Fruit fly (Drosophila melanogaster) whole organism, embryonic: ENCODE data around the gene erm.

Experiments
- Adf1 ChIP-seq: fragments of 200-800 bp; sonication (Bioruptor generic); IDR thresholded peaks from 2 replicates; pipeline ENCODE4 v1.3.6; 2022; ENCODE audit warnings: missing biosample characterization, missing genetic modification characterization
- Aef1 ChIP-seq: fragments of 200-800 bp; sonication (Bioruptor generic); IDR thresholded peaks from 3 replicates; pipeline ENCODE4 v1.3.6; 2022; ENCODE audit warnings: missing biosample characterization, missing genetic modification characterization
- CG10209 ChIP-seq: fragments of 200-800 bp; sonication (Bioruptor generic); optimal IDR thresholded peaks from 3 replicates; lab custom pipeline; 2017; ENCODE audit warnings: missing biosample characterization, mild to moderate bottlenecking, missing genetic modification characterization, missing genetic modification reagents
- CG11456 ChIP-seq: fragments of 200-800 bp; sonication (Bioruptor generic); IDR thresholded peaks from 3 replicates; pipeline ENCODE4 v1.3.6; 2022; ENCODE audit warnings: missing biosample characterization, missing genetic modification characterization
- CG11560 ChIP-seq: fragments of 200-800 bp; sonication (Bioruptor generic); IDR thresholded peaks from 3 replicates; pipeline ENCODE4 v1.3.6; 2022; ENCODE audit warnings: missing biosample characterization, missing genetic modification characterization
- CG14965 ChIP-seq: fragments of 200-800 bp; sonication (Bioruptor generic); optimal IDR thresholded peaks from 2 replicates; lab custom pipeline; 2016; ENCODE audit warnings: missing biosample characterization, missing genetic modification characterization, borderline replicate concordance
- CG1602 ChIP-seq: fragments of 200-800 bp; sonication (Bioruptor generic); optimal IDR thresholded peaks from 3 replicates; lab custom pipeline; 2016; ENCODE audit warnings: missing biosample characterization, missing genetic modification characterization
- CG17802 ChIP-seq: fragments of 200-800 bp; sonication (Bioruptor generic); optimal IDR thresholded peaks from 2 replicates; lab custom pipeline; 2018; ENCODE audit warnings: missing biosample characterization, mild to moderate bottlenecking, missing genetic modification characterization, moderate library complexity
- CG17829 ChIP-seq: fragments of 200-800 bp; optimal IDR thresholded peaks from 2 replicates; lab custom pipeline; 2019; ENCODE audit warnings: missing biosample characterization, mild to moderate bottlenecking, missing genetic modification characterization, moderate library complexity
- CG18599 ChIP-seq: fragments of 200-800 bp; sonication (Bioruptor generic); optimal IDR thresholded peaks from 3 replicates; lab custom pipeline; 2017; ENCODE audit warnings: missing biosample characterization, missing genetic modification characterization, mild to moderate bottlenecking, moderate library complexity, missing genetic modification reagents
- CG31365 ChIP-seq: fragments of 200-800 bp; sonication (Bioruptor generic); optimal IDR thresholded peaks from 2 replicates; lab custom pipeline; 2018; ENCODE audit warnings: missing biosample characterization, mild to moderate bottlenecking, missing genetic modification characterization
- CG33557 ChIP-seq: fragments of 200-800 bp; sonication (Bioruptor generic); optimal IDR thresholded peaks from 2 replicates; lab custom pipeline; 2019; ENCODE audit warnings: missing biosample characterization, mild to moderate bottlenecking, missing genetic modification characterization, moderate library complexity
- CG3407 ChIP-seq: fragments of 200-800 bp; sonication (Bioruptor generic); optimal IDR thresholded peaks from 2 replicates; lab custom pipeline; 2018; ENCODE audit warnings: missing biosample characterization, mild to moderate bottlenecking, missing genetic modification characterization
- CG34376 ChIP-seq: fragments of 200-800 bp; sonication (Bioruptor generic); optimal IDR thresholded peaks from 2 replicates; lab custom pipeline; 2018; ENCODE audit warnings: missing biosample characterization, mild to moderate bottlenecking, missing genetic modification characterization
- CG42726 ChIP-seq: fragments of 200-800 bp; sonication (Bioruptor generic); IDR thresholded peaks from 2 replicates; pipeline ENCODE4 v1.3.6; 2022; ENCODE audit warnings: missing biosample characterization, missing genetic modification characterization; ENCODE audit not compliant: partially characterized antibody
- CG5953 ChIP-seq: fragments of 200-800 bp; sonication (Bioruptor generic); IDR thresholded peaks from 2 replicates; pipeline ENCODE4 v1.3.6; 2022; ENCODE audit warnings: missing biosample characterization, missing genetic modification characterization
- CG8478 ChIP-seq: fragments of >200 bp; optimal IDR thresholded peaks from 2 replicates; lab custom pipeline; 2018
- CG9215 ChIP-seq: fragments of 200-800 bp; sonication (Bioruptor generic); IDR thresholded peaks from 2 replicates; pipeline ENCODE4 v1.3.6; 2022; ENCODE audit warnings: missing biosample characterization, missing genetic modification characterization
- CG9932 ChIP-seq: fragments of 200-800 bp; sonication (Bioruptor generic); IDR thresholded peaks from 2 replicates; pipeline ENCODE4 v1.3.6; 2022; ENCODE audit warnings: missing biosample characterization, missing genetic modification characterization
- Dll ChIP-seq: fragments of 200-800 bp; sonication (Bioruptor generic); IDR thresholded peaks from 4 replicates; pipeline ENCODE4 v1.3.6; 2022; ENCODE audit warnings: missing biosample characterization, missing genetic modification characterization; ENCODE audit not compliant: partially characterized antibody
- E2f1 ChIP-seq: fragments of 200-800 bp; sonication (Bioruptor generic); IDR thresholded peaks from 2 replicates; pipeline ENCODE4 v1.3.6; 2022; ENCODE audit warnings: missing biosample characterization, missing genetic modification characterization
- H2.0 ChIP-seq: fragments of 200-800 bp; sonication (Bioruptor generic); IDR thresholded peaks from 2 replicates; pipeline ENCODE4 v1.3.6; 2022; ENCODE audit warnings: missing biosample characterization, missing genetic modification characterization
- HLH3B ChIP-seq: fragments of 200-800 bp; sonication (Bioruptor generic); IDR thresholded peaks from 2 replicates; pipeline ENCODE4 v1.3.6; 2022; ENCODE audit warnings: missing biosample characterization, missing genetic modification characterization
- HLH4C ChIP-seq: fragments of 200-800 bp; sonication (Bioruptor generic); IDR thresholded peaks from 3 replicates; pipeline ENCODE4 v1.3.6; 2022; ENCODE audit warnings: missing biosample characterization, missing genetic modification characterization; ENCODE audit not compliant: partially characterized antibody
- HLH54F ChIP-seq: fragments of 200-800 bp; sonication (Bioruptor generic); optimal IDR thresholded peaks from 3 replicates; lab custom pipeline; 2016; ENCODE audit warnings: missing biosample characterization, missing genetic modification characterization
- HmgD ChIP-seq: fragments of 200-800 bp; sonication (Bioruptor generic); optimal IDR thresholded peaks from 3 replicates; lab custom pipeline; 2016; ENCODE audit warnings: missing biosample characterization, missing genetic modification characterization
- Hr78 ChIP-seq, 2 experiments: fragments of 200-800 bp in 1 of 2; fragments of >200 bp in 1 of 2; sonication (Bioruptor generic) in 1 of 2; optimal IDR thresholded peaks; 2 replicates each; lab custom pipeline; 2017 to 2019; ENCODE audit warnings: missing biosample characterization in 2 of 2, missing genetic modification characterization in 2 of 2, mild to moderate bottlenecking in 1 of 2, moderate library complexity in 1 of 2
- Hsf ChIP-seq: fragments of 200-800 bp; sonication (Bioruptor generic); optimal IDR thresholded peaks from 3 replicates; lab custom pipeline; 2016; ENCODE audit warnings: missing biosample characterization, missing genetic modification characterization
- Nf-YC ChIP-seq: fragments of 200-800 bp; optimal IDR thresholded peaks from 3 replicates; lab custom pipeline; 2019; ENCODE audit warnings: missing biosample characterization, mild to moderate bottlenecking, missing genetic modification characterization, moderate library complexity
- Xrp1 ChIP-seq: fragments of 200-800 bp; sonication (Bioruptor generic); IDR thresholded peaks from 2 replicates; pipeline ENCODE4 v1.3.6; 2022; ENCODE audit warnings: missing biosample characterization, missing genetic modification characterization
- ab ChIP-seq: fragments of 200-800 bp; sonication (Bioruptor generic); optimal IDR thresholded peaks from 2 replicates; lab custom pipeline; 2016; ENCODE audit warnings: missing biosample characterization, missing genetic modification characterization
- cad ChIP-seq: fragments of >200 bp; optimal IDR thresholded peaks from 2 replicates; lab custom pipeline; 2017; ENCODE audit warnings: missing biosample characterization, missing genetic modification characterization
- cg ChIP-seq: fragments of 200-800 bp; sonication (Bioruptor generic); optimal IDR thresholded peaks from 3 replicates; lab custom pipeline; 2019; ENCODE audit warnings: missing biosample characterization, mild to moderate bottlenecking, missing genetic modification characterization, moderate library complexity
- chinmo ChIP-seq: fragments of 200-800 bp; sonication (Bioruptor generic); IDR thresholded peaks from 4 replicates; pipeline ENCODE4 v1.3.6; 2022; ENCODE audit warnings: missing biosample characterization, missing genetic modification characterization; ENCODE audit not compliant: partially characterized antibody
- cwo ChIP-seq: fragments of 200-800 bp; sonication (Bioruptor generic); optimal IDR thresholded peaks from 3 replicates; lab custom pipeline; 2017; ENCODE audit warnings: missing biosample characterization, missing genetic modification characterization, mild to moderate bottlenecking, moderate library complexity, missing genetic modification reagents
- da ChIP-seq: fragments of 200-800 bp; sonication (Bioruptor generic); optimal IDR thresholded peaks from 2 replicates; lab custom pipeline; 2016; ENCODE audit warnings: missing biosample characterization, missing genetic modification characterization
- ftz-f1 ChIP-seq: fragments of 200-800 bp; sonication (Bioruptor generic); optimal IDR thresholded peaks from 2 replicates; lab custom pipeline; 2016; ENCODE audit warnings: missing biosample characterization, missing genetic modification characterization
- her ChIP-seq: fragments of 200-800 bp; sonication (Bioruptor generic); optimal IDR thresholded peaks from 2 replicates; lab custom pipeline; 2016; ENCODE audit warnings: missing biosample characterization, missing genetic modification characterization
- hth ChIP-seq: fragments of >200 bp; optimal IDR thresholded peaks from 2 replicates; lab custom pipeline; 2017; ENCODE audit warnings: inconsistent platforms
- inv ChIP-seq: fragments of 200-800 bp; sonication (Bioruptor generic); IDR thresholded peaks from 2 replicates; pipeline ENCODE4 v1.3.6; 2022; ENCODE audit warnings: missing biosample characterization, missing genetic modification characterization; ENCODE audit not compliant: partially characterized antibody
- kni ChIP-seq: fragments of 200-800 bp; sonication (Bioruptor generic); optimal IDR thresholded peaks from 3 replicates; lab custom pipeline; 2017; ENCODE audit warnings: mild to moderate bottlenecking, missing biosample characterization, missing genetic modification reagents, missing genetic modification characterization
- nmo ChIP-seq: fragments of 200-800 bp; sonication (Bioruptor generic); optimal IDR thresholded peaks from 2 replicates; lab custom pipeline; 2018; ENCODE audit warnings: missing biosample characterization, mild to moderate bottlenecking, missing genetic modification characterization, moderate library complexity
- pum ChIP-seq: fragments of 200-800 bp; sonication (Bioruptor generic); optimal IDR thresholded peaks from 2 replicates; lab custom pipeline; 2016; ENCODE audit warnings: missing biosample characterization, missing genetic modification characterization
- ranshi ChIP-seq: fragments of 200-800 bp; sonication (Bioruptor generic); IDR thresholded peaks from 2 replicates; pipeline ENCODE4 v1.3.6; 2022; ENCODE audit warnings: missing biosample characterization, missing genetic modification characterization
- repo ChIP-seq: fragments of 200-800 bp; sonication (Bioruptor generic); optimal IDR thresholded peaks from 2 replicates; lab custom pipeline; 2016; ENCODE audit warnings: missing biosample characterization, missing genetic modification characterization
- row ChIP-seq: fragments of 200-800 bp; sonication (Bioruptor generic); IDR thresholded peaks from 3 replicates; pipeline ENCODE4 v1.3.6; 2022; ENCODE audit warnings: missing biosample characterization, missing genetic modification characterization
- schlank ChIP-seq: fragments of 200-800 bp; sonication (Bioruptor generic); optimal IDR thresholded peaks from 2 replicates; lab custom pipeline; 2018; ENCODE audit warnings: missing biosample characterization, mild to moderate bottlenecking, missing genetic modification characterization
- seq ChIP-seq: fragments of 200-800 bp; sonication (Bioruptor generic); IDR thresholded peaks from 2 replicates; pipeline ENCODE4 v1.3.6; 2022; ENCODE audit warnings: missing biosample characterization, missing genetic modification characterization
- slbo ChIP-seq: fragments of 200-800 bp; sonication (Bioruptor generic); IDR thresholded peaks from 2 replicates; pipeline ENCODE4 v1.3.6; 2022; ENCODE audit warnings: missing biosample characterization, missing genetic modification characterization
- yki ChIP-seq: fragments of >200 bp; optimal IDR thresholded peaks from 3 replicates; lab custom pipeline; 2018
- zfh1 ChIP-seq: fragments of 200-800 bp; sonication (Bioruptor generic); IDR thresholded peaks from 3 replicates; pipeline ENCODE4 v1.3.6; 2022; ENCODE audit warnings: missing biosample characterization, missing genetic modification characterization

Gene erm

DNA sequence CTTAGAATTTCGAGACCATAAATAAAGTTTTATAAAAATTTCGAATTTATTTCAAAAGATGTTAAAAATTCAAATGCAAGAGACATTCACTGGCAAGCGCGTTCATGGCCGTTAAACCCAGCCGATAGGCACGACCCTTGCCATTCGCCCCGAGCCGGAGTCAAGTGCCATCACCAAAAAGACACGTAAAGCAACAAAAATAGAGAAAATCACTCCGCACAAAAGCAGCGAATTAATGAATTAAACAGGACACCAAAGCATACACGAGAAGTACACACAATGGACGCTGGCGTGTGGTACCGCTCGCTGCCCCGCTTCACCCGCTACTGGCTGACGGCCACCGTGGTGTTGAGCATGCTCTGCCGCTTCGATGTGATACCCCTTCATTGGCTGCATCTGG, 3.8 kb upstream of the erm start, which contains the start of gene Der-1 (continued):
- TF ChIP-seq her (GFP tag; lab: Kevin White, UChicago), result no peak
- no peak for TF ChIP-seq cwo (GFP tag; lab: Kevin White, UChicago)
- TF ChIP-seq row (GFP tag; lab: Robert Waterston, UW), result peak; percentile 80
- no peak for TF ChIP-seq Hsf
- no peak for TF ChIP-seq seq (GFP tag; lab: Robert Waterston, UW)
- peak; percentile 51 for TF ChIP-seq CG9932 (GFP tag; lab: Robert Waterston, UW)
- no peak for TF ChIP-seq E2f1 (GFP tag; lab: Robert Waterston, UW)
- no peak for TF ChIP-seq CG10209 (GFP tag; lab: Kevin White, UChicago)
- TF ChIP-seq da (GFP tag; lab: Kevin White, UChicago), result no peak
- TF ChIP-seq CG14965 (GFP tag; lab: Kevin White, UChicago), result no peak
- no peak for TF ChIP-seq Xrp1 (GFP tag; lab: Robert Waterston, UW)
- no peak for TF ChIP-seq CG34376 (GFP tag; lab: Kevin White, UChicago)
- peak; percentile 90 for TF ChIP-seq chinmo
- TF ChIP-seq CG31365, result no peak
- TF ChIP-seq CG17802, result no peak
- TF ChIP-seq hth (lab: Kevin White, UChicago), result no peak
- no peak for TF ChIP-seq CG1602 (GFP tag; lab: Kevin White, UChicago)
- TF ChIP-seq CG11560 (tag; lab: Robert Waterston, UW), result no peak
- TF ChIP-seq pum (GFP tag; lab: Kevin White, UChicago), result no peak
- peak; percentile 92 for TF ChIP-seq Dll (GFP tag; lab: Robert Waterston, UW)
- peak; percentile 9 for TF ChIP-seq CG17829 (tag; lab: Kevin White, UChicago)
- TF ChIP-seq HmgD (GFP tag; lab: Kevin White, UChicago), result peak; percentile 7
- no peak for TF ChIP-seq ranshi (GFP tag; lab: Robert Waterston, UW)
- TF ChIP-seq HLH54F, result no peak
- peak; percentile 60 for TF ChIP-seq Aef1 (GFP tag; lab: Robert Waterston, UW)
- TF ChIP-seq CG33557 (GFP tag; lab: Kevin White, UChicago), result no peak
- no peak for TF ChIP-seq CG5953 (GFP tag; lab: Robert Waterston, UW)
- peak; percentile 91 for TF ChIP-seq inv (GFP tag; lab: Robert Waterston, UW)
- TF ChIP-seq CG3407 (GFP tag; lab: Kevin White, UChicago), result no peak
- TF ChIP-seq cg (GFP tag; lab: Kevin White, UChicago), result no peak
- no peak for TF ChIP-seq cad (GFP tag; lab: Kevin White, UChicago)
- TF ChIP-seq ftz-f1 (GFP tag; lab: Kevin White, UChicago), result peak; percentile 100
- no peak for TF ChIP-seq CG18599
- TF ChIP-seq repo (GFP tag; lab: Kevin White, UChicago), result no peak
- TF ChIP-seq HLH4C (GFP tag; lab: Robert Waterston, UW), result peak; percentile 79
- no peak for TF ChIP-seq schlank (tag; lab: Kevin White, UChicago)
- peak; percentile 15; the same call in 1 of the 2 replicates for TF ChIP-seq H2.0 (GFP tag; lab: Robert Waterston, UW)

DNA sequence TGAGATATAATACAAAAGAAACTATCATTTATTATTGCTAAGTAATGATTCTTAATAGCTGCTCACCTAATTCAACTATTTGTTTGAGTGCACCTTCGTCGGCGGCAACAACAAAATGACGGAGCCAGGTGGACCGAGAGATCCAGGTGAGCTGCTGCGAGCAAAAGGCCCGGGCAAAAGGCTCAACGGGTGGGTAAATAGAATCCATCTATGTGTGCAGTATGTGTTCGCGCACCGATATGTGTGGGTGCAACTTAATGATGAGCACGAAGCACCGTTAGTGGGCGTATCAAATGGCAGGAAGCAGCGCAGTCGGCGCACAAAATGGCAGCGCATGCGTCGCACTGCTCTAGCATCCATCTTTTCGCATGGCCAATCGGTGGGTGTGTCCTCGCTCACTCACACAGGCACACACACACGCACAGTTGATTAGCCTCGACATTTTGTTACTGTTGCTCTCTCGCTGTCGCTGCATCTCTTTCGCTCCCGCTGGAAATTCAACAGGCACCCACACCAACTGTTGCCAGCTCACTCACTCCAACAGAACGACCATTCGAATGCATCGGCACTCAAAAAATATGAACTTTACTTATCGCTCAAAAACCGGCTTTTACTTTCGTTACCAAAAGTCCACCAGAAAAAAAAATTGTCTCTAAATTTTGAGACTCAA, 2.4 kb upstream of the erm start:
- TF ChIP-seq yki (no peak), slbo (GFP tag; lab: Robert Waterston, UW) (no peak), cg (GFP tag; lab: Kevin White, UChicago) (peak; percentile 97), ab (no peak), CG42726 (GFP tag; lab: Robert Waterston, UW) (0 out of 2 replicates have a peak, but pooled peaks have one; percentile 25), CG9215 (GFP tag; lab: Robert Waterston, UW) (no peak), HLH3B (GFP tag; lab: Robert Waterston, UW) (0 out of 2 replicates have a peak, but pooled peaks have one; percentile 11), zfh1 (0 out of 3 replicates have a peak, but pooled peaks have one; percentile 18), CG8478 (lab: Kevin White, UChicago) (peak; percentile 97), Adf1 (GFP tag; lab: Robert Waterston, UW) (peak; percentile 95), kni (GFP tag; lab: Kevin White, UChicago) (peak; percentile 42), Nf-YC (tag; lab: Kevin White, UChicago) (peak; percentile 99), CG11456 (GFP tag; lab: Robert Waterston, UW) (no peak), Dll (GFP tag; lab: Robert Waterston, UW) (0 out of 4 replicates have a peak, but pooled peaks have one; percentile 30), nmo (GFP tag; lab: Kevin White, UChicago) (peak; percentile 35), Hr78 (GFP tag; optimal IDR thresholded peaks at IDR 0.05; lab: Kevin White, UChicago) (peak in 1 of 2 experiments; percentile 15)
